Fruit fly (Drosophila melanogaster): ENCODE measurements around the gene nrv1.

DNA sequence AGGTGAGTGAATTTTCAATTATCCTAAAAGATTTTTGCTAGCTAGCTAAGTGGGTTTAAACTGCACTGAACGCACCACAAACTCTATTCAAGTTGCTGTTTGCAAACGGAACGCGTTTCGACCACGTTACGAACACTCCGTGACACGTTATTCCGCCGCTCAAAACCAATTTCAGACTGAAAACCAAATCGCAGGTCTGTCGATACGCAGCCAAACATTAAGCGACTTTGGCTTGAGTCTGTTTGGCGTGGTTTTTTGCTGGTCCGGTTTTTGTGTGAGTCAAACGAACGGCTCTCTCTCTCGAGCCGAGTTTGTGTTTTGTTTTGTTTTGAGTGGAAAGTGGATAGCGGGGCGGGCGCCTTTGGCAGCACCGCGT lies 7.7 kb upstream of the nrv1 start:
- TF ChIP-seq Bdp1 (GFP tag; optimal IDR thresholded peaks at IDR 0.05) (no peak), CG17612 (GFP tag; IDR thresholded peaks at IDR 0.05) (no peak)
